Fruit fly (Drosophila melanogaster) whole organism, embryonic: Measurements from ENCODE around the gene CG13894.

Experiments
- Atf3 ChIP-seq: fragments of 200-800 bp; sonication (Bioruptor generic); optimal IDR thresholded peaks from 3 replicates; lab custom pipeline; 2016; ENCODE audit warnings: missing biosample characterization, missing genetic modification characterization
- B-H1 ChIP-seq: fragments of 200-800 bp; sonication (Bioruptor generic); IDR thresholded peaks from 3 replicates; pipeline ENCODE4 v1.3.6; 2022; ENCODE audit warnings: missing biosample characterization, missing genetic modification characterization
- BEAF-32 ChIP-seq: fragments of 200-800 bp; sonication (Bioruptor generic); optimal IDR thresholded peaks from 3 replicates; lab custom pipeline; 2017; ENCODE audit warnings: missing biosample characterization, missing genetic modification characterization, mild to moderate bottlenecking, moderate library complexity, missing genetic modification reagents
- CG1792 ChIP-seq: fragments of 200-800 bp; sonication (Bioruptor generic); optimal IDR thresholded peaks from 2 replicates; lab custom pipeline; 2016; ENCODE audit warnings: missing biosample characterization, missing genetic modification characterization
- CG18764 ChIP-seq: fragments of 200-800 bp; sonication (Bioruptor generic); optimal IDR thresholded peaks from 3 replicates; lab custom pipeline; 2016; ENCODE audit warnings: missing biosample characterization, missing genetic modification characterization
- CG7357 ChIP-seq: fragments of 200-800 bp; sonication (Bioruptor generic); IDR thresholded peaks from 3 replicates; pipeline ENCODE4 v1.3.6; 2022; ENCODE audit warnings: missing biosample characterization, missing genetic modification characterization
- CG7928 ChIP-seq: fragments of 200-800 bp; sonication (Bioruptor generic); optimal IDR thresholded peaks from 2 replicates; lab custom pipeline; 2017; ENCODE audit warnings: missing biosample characterization, mild to moderate bottlenecking, missing genetic modification characterization
- CG8089 ChIP-seq: fragments of 200-800 bp; sonication (Bioruptor generic); optimal IDR thresholded peaks from 3 replicates; lab custom pipeline; 2016; ENCODE audit warnings: missing biosample characterization, missing genetic modification characterization
- Hr78 ChIP-seq, 2 experiments: fragments of 200-800 bp in 1 of 2; fragments of >200 bp in 1 of 2; sonication (Bioruptor generic) in 1 of 2; optimal IDR thresholded peaks; 2 replicates each; lab custom pipeline; 2017 to 2019; ENCODE audit warnings: missing biosample characterization in 2 of 2, missing genetic modification characterization in 2 of 2, mild to moderate bottlenecking in 1 of 2, moderate library complexity in 1 of 2
- Opbp ChIP-seq: fragments of 200-800 bp; sonication (Bioruptor generic); IDR thresholded peaks from 3 replicates; pipeline ENCODE4 v1.3.6; 2022; ENCODE audit warnings: missing biosample characterization, missing genetic modification characterization; ENCODE audit not compliant: partially characterized antibody
- bbx ChIP-seq: fragments of 200-800 bp; sonication (Bioruptor generic); IDR thresholded peaks from 2 replicates; pipeline ENCODE4 v1.3.6; 2022; ENCODE audit warnings: missing biosample characterization, missing genetic modification characterization; ENCODE audit not compliant: partially characterized antibody
- chif ChIP-seq, 2 experiments: fragments of 200-800 bp; sonication (Bioruptor generic); optimal IDR thresholded peaks; 3 replicates each; lab custom pipeline; 2016; ENCODE audit warnings: missing biosample characterization in 2 of 2, missing genetic modification characterization in 2 of 2
- crc ChIP-seq: fragments of 200-800 bp; sonication (Bioruptor generic); optimal IDR thresholded peaks from 2 replicates; lab custom pipeline; 2016; ENCODE audit warnings: missing biosample characterization, missing genetic modification characterization
- dpn ChIP-seq, 2 experiments: fragments of 200-800 bp; sonication (Bioruptor generic); optimal IDR thresholded peaks; 3 replicates each; lab custom pipeline; 2016; ENCODE audit warnings: missing biosample characterization in 2 of 2, missing genetic modification characterization in 2 of 2
- emc ChIP-seq: fragments of 200-800 bp; sonication (Bioruptor generic); optimal IDR thresholded peaks from 2 replicates; lab custom pipeline; 2016; ENCODE audit warnings: missing biosample characterization, missing genetic modification characterization
- h ChIP-seq: fragments of >200 bp; optimal IDR thresholded peaks from 2 replicates; lab custom pipeline; 2017
- lab ChIP-seq: fragments of 200-800 bp; sonication (Bioruptor generic); optimal IDR thresholded peaks from 3 replicates; lab custom pipeline; 2017; ENCODE audit warnings: missing biosample characterization, missing genetic modification characterization, mild to moderate bottlenecking, moderate library complexity, missing genetic modification reagents
- nerfin-1 ChIP-seq: fragments of 200-800 bp; sonication (Bioruptor generic); optimal IDR thresholded peaks from 3 replicates; lab custom pipeline; 2019; ENCODE audit warnings: missing biosample characterization, mild to moderate bottlenecking, missing genetic modification characterization, moderate library complexity
- pita ChIP-seq: fragments of 200-800 bp; sonication (Bioruptor generic); optimal IDR thresholded peaks from 2 replicates; lab custom pipeline; 2017; ENCODE audit warnings: missing biosample characterization, mild to moderate bottlenecking, missing genetic modification characterization
- tin ChIP-seq: fragments of 200-800 bp; sonication (Bioruptor generic); optimal IDR thresholded peaks from 3 replicates; lab custom pipeline; 2016; ENCODE audit warnings: missing biosample characterization, missing genetic modification characterization
- tup ChIP-seq: fragments of 200-800 bp; sonication (Bioruptor generic); optimal IDR thresholded peaks from 2 replicates; lab custom pipeline; 2016; ENCODE audit warnings: missing biosample characterization, mild to moderate bottlenecking, missing genetic modification characterization, moderate library complexity
- unpg ChIP-seq: fragments of 200-800 bp; sonication (Bioruptor generic); optimal IDR thresholded peaks from 3 replicates; lab custom pipeline; 2018; ENCODE audit warnings: missing biosample characterization, mild to moderate bottlenecking, missing genetic modification characterization, moderate library complexity

Gene CG13894

dm6 chr3L:644111-644718 lies 54.7 kb downstream of the CG13894 start (continued):
- TF ChIP-seq h (lab: Kevin White, UChicago), result no peak
- peak in 1 of 2 experiments; percentile 60 for TF ChIP-seq Hr78 (GFP tag; optimal IDR thresholded peaks at IDR 0.05; lab: Kevin White, UChicago)
- peak; percentile 89 for TF ChIP-seq CG18764 (GFP tag; lab: Kevin White, UChicago)
- TF ChIP-seq B-H1, result peak; percentile 80; the same call in 2 of the 3 replicates
- no peak for TF ChIP-seq BEAF-32 (GFP tag; lab: Kevin White, UChicago)
- peak; percentile 83 for TF ChIP-seq nerfin-1 (tag; lab: Kevin White, UChicago)
- TF ChIP-seq CG1792 (GFP tag; lab: Kevin White, UChicago), result peak; percentile 83
- TF ChIP-seq bbx (GFP tag; lab: Robert Waterston, UW), result 0 out of 2 replicates have a peak, but pooled peaks have one; percentile 37
- TF ChIP-seq chif (GFP tag; optimal IDR thresholded peaks at IDR 0.05; lab: Kevin White, UChicago), result peak; percentile 92 to 94
- TF ChIP-seq pita (GFP tag; lab: Kevin White, UChicago), result no peak
- TF ChIP-seq dpn (GFP tag; optimal IDR thresholded peaks at IDR 0.05; lab: Kevin White, UChicago), result peak; percentile 86 to 94
- peak; percentile 72 for TF ChIP-seq crc
- TF ChIP-seq tin (GFP tag; lab: Kevin White, UChicago), result peak; percentile 93
- TF ChIP-seq emc (GFP tag; lab: Kevin White, UChicago), result peak; percentile 47
- TF ChIP-seq Opbp (GFP tag; lab: Robert Waterston, UW), result no peak
- peak; percentile 93 for TF ChIP-seq CG8089
- TF ChIP-seq CG7357, result peak; percentile 73; the same call in 2 of the 3 replicates
- TF ChIP-seq Atf3 (GFP tag; lab: Kevin White, UChicago), result peak; percentile 82
- peak; percentile 89 for TF ChIP-seq lab (GFP tag; lab: Kevin White, UChicago)
- peak; percentile 76 for TF ChIP-seq tup (GFP tag; lab: Kevin White, UChicago)
- peak; percentile 4 for TF ChIP-seq CG7928 (GFP tag; lab: Kevin White, UChicago)
- TF ChIP-seq unpg (GFP tag; lab: Kevin White, UChicago), result peak; percentile 89
